Worm (Caenorhabditis elegans): Measurements from ENCODE around the gene msrp-6.

Gene msrp-6

DNA sequence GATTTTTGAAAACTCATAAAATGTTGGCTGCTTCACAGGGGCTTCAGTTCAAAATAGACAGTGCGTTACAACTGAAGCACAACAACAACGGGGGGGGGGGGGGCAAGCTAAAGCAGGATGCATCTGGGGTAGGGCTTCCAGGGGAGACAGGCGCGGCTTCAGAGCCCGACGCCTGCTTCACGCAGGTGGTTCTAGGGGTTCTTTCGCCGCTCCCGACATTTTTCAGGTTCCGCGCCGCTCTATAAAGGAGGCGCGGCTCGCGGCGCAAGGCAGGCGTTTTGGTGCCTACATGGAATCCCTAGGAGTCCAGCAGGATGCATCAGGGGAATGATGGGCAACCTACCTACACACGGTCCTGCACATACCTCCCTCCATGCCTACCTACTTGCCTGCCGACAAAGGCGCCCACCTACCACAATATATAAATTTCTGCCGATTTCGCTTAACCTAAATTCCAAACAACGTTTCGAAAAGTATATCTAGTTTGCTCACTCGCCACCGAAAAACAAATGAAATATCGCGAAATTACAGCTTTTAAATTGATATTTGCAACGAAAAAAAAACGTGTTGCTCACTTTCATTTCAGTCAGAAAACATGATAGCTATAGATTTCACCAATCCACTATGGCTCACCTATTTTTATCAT, 8.0 kb downstream of the msrp-6 start, which contains the start of gene sri-71:
Gene sri-71, plus strand, starts transcription at position 596 of the 646 bp plus-strand sequence.
- TF ChIP-seq ceh-30 (tag; optimal IDR thresholded peaks at IDR 0.05) (no peak), ref-2 (tag; optimal IDR thresholded peaks at IDR 0.05) (no peak), Y22D7AL.16 (tag; optimal IDR thresholded peaks at IDR 0.05) (no peak), C08G9.2 (tag; optimal IDR thresholded peaks at IDR 0.05) (no peak), mec-3 (tag; optimal IDR thresholded peaks at IDR 0.05; ENCODE audit: borderline replicate concordance) (no peak), pax-1 (tag; optimal IDR thresholded peaks at IDR 0.05) (no peak), ahr-1 (tag; optimal IDR thresholded peaks at IDR 0.05) (no peak), dve-1 (tag; optimal IDR thresholded peaks at IDR 0.05) (no peak), syd-9 (tag; optimal IDR thresholded peaks at IDR 0.05) (no peak), sox-2 (GFP tag; IDR thresholded peaks at IDR 0.05) (no peak), ceh-48 (tag; optimal IDR thresholded peaks at IDR 0.05) (no peak), unc-3 (GFP tag; conservative IDR thresholded peaks at IDR 0.05) (no peak), unc-3 (tag; optimal IDR thresholded peaks at IDR 0.05) (no peak), ceh-6 (GFP tag; optimal IDR thresholded peaks at IDR 0.05) (no peak)

DNA sequence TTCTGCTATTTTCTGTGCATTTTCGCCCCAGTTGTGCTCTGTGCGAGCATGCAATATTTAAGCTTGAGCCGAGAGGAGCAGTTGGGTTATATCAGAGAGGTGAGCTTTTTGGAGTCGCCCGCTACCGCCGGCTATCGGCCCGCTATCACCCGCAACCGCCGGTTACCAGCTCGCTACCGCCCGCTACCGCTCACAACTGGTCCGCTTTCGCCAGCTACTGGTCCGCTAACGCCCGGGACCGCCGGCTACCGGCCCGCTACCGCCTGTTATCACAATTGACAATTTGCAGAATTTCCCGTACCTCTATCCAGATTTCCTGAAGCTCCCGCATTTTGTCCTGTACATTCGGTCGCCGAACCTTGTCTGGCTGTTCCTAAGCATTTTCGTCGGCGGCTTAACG, 9.2 kb downstream of the msrp-6 start:
- no peak for TF ChIP-seq nfya-1 (tag; optimal IDR thresholded peaks at IDR 0.05)
- TF ChIP-seq ref-2 (tag; optimal IDR thresholded peaks at IDR 0.05): no peak
- TF ChIP-seq ceh-19 (GFP tag; optimal IDR thresholded peaks at IDR 0.05): no peak
- TF ChIP-seq pros-1 (tag; optimal IDR thresholded peaks at IDR 0.05): no peak
- TF ChIP-seq syd-9 (tag; optimal IDR thresholded peaks at IDR 0.05): no peak
- no peak for TF ChIP-seq gmeb-2 (tag; optimal IDR thresholded peaks at IDR 0.05)
- no peak for TF ChIP-seq ceh-6 (GFP tag; optimal IDR thresholded peaks at IDR 0.05)
- TF ChIP-seq ets-4 (tag; optimal IDR thresholded peaks at IDR 0.05): no peak
- TF ChIP-seq ceh-31 (tag; optimal IDR thresholded peaks at IDR 0.05): no peak
- no peak for TF ChIP-seq odd-2 (tag; optimal IDR thresholded peaks at IDR 0.05)
- no peak for TF ChIP-seq dve-1 (tag; optimal IDR thresholded peaks at IDR 0.05)
- TF ChIP-seq eyg-1 (tag; optimal IDR thresholded peaks at IDR 0.05): no peak
- TF ChIP-seq F13H6.1 (tag; optimal IDR thresholded peaks at IDR 0.05): no peak
- TF ChIP-seq hlh-8 (tag; optimal IDR thresholded peaks at IDR 0.05): no peak
- TF ChIP-seq ztf-16 (tag; optimal IDR thresholded peaks at IDR 0.05): no peak

DNA sequence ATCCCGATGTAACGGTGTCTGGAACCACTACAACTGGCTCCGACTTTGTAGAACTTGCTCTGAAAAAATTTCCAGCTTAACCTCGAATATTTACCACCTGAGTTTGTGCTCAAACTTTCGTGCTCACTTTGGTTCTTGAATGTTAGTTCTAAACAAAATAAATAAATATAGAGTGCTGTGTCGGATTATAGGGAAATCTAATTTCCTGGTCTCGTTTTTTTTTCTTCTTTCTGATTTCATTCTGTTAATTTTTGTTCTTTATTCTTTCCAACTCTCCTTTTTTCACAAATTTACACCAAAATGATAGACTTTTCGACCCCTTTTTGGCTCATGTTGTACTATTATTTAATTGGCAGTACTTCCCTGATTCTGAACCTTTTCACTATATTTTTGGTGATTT, 10.0 kb downstream of the msrp-6 start, which contains the start of gene sri-37:
Gene sri-37, plus strand, starts transcription at position 301 of the 400 bp plus-strand sequence.
- TF ChIP-seq lim-6 (tag; optimal IDR thresholded peaks at IDR 0.05) (no peak), ceh-45 (GFP tag; IDR thresholded peaks at IDR 0.05) (no peak), tbx-7 (tag; optimal IDR thresholded peaks at IDR 0.05) (no peak), nfya-1 (tag; optimal IDR thresholded peaks at IDR 0.05) (no peak), hlh-8 (tag; optimal IDR thresholded peaks at IDR 0.05) (no peak), pha-4 (tag; optimal IDR thresholded peaks at IDR 0.05) (no peak), pros-1 (tag; optimal IDR thresholded peaks at IDR 0.05) (no peak), gmeb-2 (tag; optimal IDR thresholded peaks at IDR 0.05) (no peak), nhr-11 (tag; optimal IDR thresholded peaks at IDR 0.05) (no peak), C38D4.7 (GFP tag; optimal IDR thresholded peaks at IDR 0.05) (no peak), ceh-19 (GFP tag; optimal IDR thresholded peaks at IDR 0.05) (no peak), T23F11.4 (GFP tag; optimal IDR thresholded peaks at IDR 0.05) (no peak), dve-1 (tag; optimal IDR thresholded peaks at IDR 0.05) (no peak), ceh-2 (tag; optimal IDR thresholded peaks at IDR 0.05) (no peak)

DNA sequence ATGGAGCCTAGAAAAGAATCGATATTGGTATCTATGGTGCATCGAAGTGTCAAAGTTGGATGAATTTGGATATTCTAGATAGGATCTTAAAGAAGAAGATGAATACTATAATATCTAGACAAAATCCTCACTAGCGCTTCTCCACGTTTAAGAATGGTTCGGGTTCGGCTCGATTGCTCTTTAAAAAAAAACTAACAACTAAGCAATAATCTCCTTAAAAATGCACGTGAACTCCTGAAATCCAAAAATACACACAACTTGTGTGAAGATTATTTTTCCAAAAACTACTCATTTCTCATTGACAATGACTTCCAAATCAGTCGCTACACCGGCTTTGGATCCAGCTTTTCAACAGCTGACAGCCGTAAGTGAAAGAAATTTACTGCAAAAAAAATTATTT, 11.9 kb downstream of the msrp-6 start, which contains the start of gene D2062.1:
Gene D2062.1, plus strand, starts transcription at position 301 of the 400 bp plus-strand sequence.
- no peak for TF ChIP-seq eyg-1 (tag; optimal IDR thresholded peaks at IDR 0.05)
- no peak for TF ChIP-seq hlh-8 (tag; optimal IDR thresholded peaks at IDR 0.05)
- TF ChIP-seq elt-2 (tag; optimal IDR thresholded peaks at IDR 0.05): no peak
- TF ChIP-seq pha-2 (tag; optimal IDR thresholded peaks at IDR 0.05): no peak
- no peak for TF ChIP-seq ceh-9 (tag; optimal IDR thresholded peaks at IDR 0.05)
- TF ChIP-seq tbx-7 (tag; optimal IDR thresholded peaks at IDR 0.05): no peak
- TF ChIP-seq ref-2 (tag; optimal IDR thresholded peaks at IDR 0.05): no peak
- TF ChIP-seq mec-3 (tag; optimal IDR thresholded peaks at IDR 0.05; ENCODE audit: borderline replicate concordance): no peak
- TF ChIP-seq che-1 (tag; optimal IDR thresholded peaks at IDR 0.05): no peak
- TF ChIP-seq C08G9.2 (tag; optimal IDR thresholded peaks at IDR 0.05): no peak
- no peak for TF ChIP-seq hlh-13 (GFP tag; optimal IDR thresholded peaks at IDR 0.05)
- no peak for TF ChIP-seq madf-2 (tag; optimal IDR thresholded peaks at IDR 0.05)
- no peak for TF ChIP-seq ttx-3 (tag; optimal IDR thresholded peaks at IDR 0.05)
- TF ChIP-seq nhr-232 (tag; optimal IDR thresholded peaks at IDR 0.05): no peak

Data from whole organism, late embryonic.